Worm (Caenorhabditis elegans) whole organism, L4 larva: ENCODE results near the gene C07B5.8.

ENCODE experiments used
- F10B5.3 ChIP-seq: sonication (generic microtip); optimal IDR thresholded peaks from 2 replicates; lab custom pipeline; 2016; ENCODE audit warnings: mild to moderate bottlenecking, missing genetic modification characterization, missing compliant biosample characterization
- F26F4.8 ChIP-seq: fragments of 200-800 bp; sonication (Bioruptor generic); conservative IDR thresholded peaks from 2 replicates; pipeline ENCODE4 v1.3.6; 2022; ENCODE audit warnings: missing genetic modification characterization, missing compliant biosample characterization
- F37D6.2 ChIP-seq: sonication (generic microtip); optimal IDR thresholded peaks from 2 replicates; lab custom pipeline; 2016; ENCODE audit warnings: mild to moderate bottlenecking, missing genetic modification characterization, missing compliant biosample characterization
- F44E2.7 ChIP-seq: fragments of 200-800 bp; sonication (Bioruptor generic); IDR thresholded peaks from 2 replicates; pipeline ENCODE4 v2.1.2; 2022; ENCODE audit warnings: missing genetic modification characterization, missing compliant biosample characterization
- T20F7.1 ChIP-seq: fragments of 200-800 bp; sonication (Bioruptor generic); optimal IDR thresholded peaks from 2 replicates; lab custom pipeline; 2018; ENCODE audit warnings: mild to moderate bottlenecking, missing genetic modification characterization, missing compliant biosample characterization
- Y5F2A.4 ChIP-seq: fragments of 200-800 bp; sonication (Bioruptor generic); optimal IDR thresholded peaks from 2 replicates; lab custom pipeline; 2018; ENCODE audit warnings: mild to moderate bottlenecking, missing genetic modification characterization, missing compliant biosample characterization
- aha-1 ChIP-seq: fragments of 150-350 bp; peaks from one replicate; lab custom pipeline; 2014; ENCODE audit warnings: missing biosample characterization, missing genetic modification characterization
- ama-1 ChIP-seq: fragments of 150-350 bp; optimal IDR thresholded peaks from 2 replicates; lab custom pipeline; 2014; ENCODE audit warnings: inconsistent platforms, mixed read lengths
- arid-1 ChIP-seq: fragments of 200-800 bp; sonication (Bioruptor generic); conservative IDR thresholded peaks from 2 replicates; pipeline ENCODE4 v1.3.6; 2022; ENCODE audit warnings: missing genetic modification reagents, missing genetic modification characterization, missing compliant biosample characterization
- ceh-20 ChIP-seq: fragments of 200-800 bp; sonication (Bioruptor generic); IDR thresholded peaks from 2 replicates; pipeline ENCODE4 v1.3.6; 2022; ENCODE audit warnings: missing genetic modification reagents, missing genetic modification characterization, missing compliant biosample characterization
- ctbp-1 ChIP-seq: fragments of 200-800 bp; sonication (Bioruptor generic); IDR thresholded peaks from 2 replicates; pipeline ENCODE4 v1.3.6; 2022; ENCODE audit warnings: missing genetic modification reagents, missing genetic modification characterization, missing compliant biosample characterization
- daf-16 ChIP-seq, 3 experiments: sonication (generic microtip); optimal IDR thresholded peaks; 2 replicates each; lab custom pipeline; 2016 to 2017; ENCODE audit warnings: missing genetic modification characterization in 3 of 3, missing genetic modification reagents in 3 of 3, mild to moderate bottlenecking in 2 of 3, missing compliant biosample characterization in 2 of 3, missing biosample characterization in 1 of 3, moderate library complexity in 1 of 3
- daf-19 ChIP-seq: fragments of 200-800 bp; sonication (Bioruptor generic); conservative IDR thresholded peaks from 2 replicates; pipeline ENCODE4 v1.3.6; 2022; ENCODE audit warnings: missing genetic modification characterization, missing compliant biosample characterization
- dve-1 ChIP-seq: sonication (generic microtip); optimal IDR thresholded peaks from 2 replicates; lab custom pipeline; 2017; ENCODE audit warnings: antibody characterized with exemption, mild to moderate bottlenecking, missing genetic modification characterization, missing compliant biosample characterization; ENCODE audit not compliant: insufficient read depth
- hlh-30 ChIP-seq: sonication (generic microtip); optimal IDR thresholded peaks from 2 replicates; lab custom pipeline; 2017; ENCODE audit warnings: antibody characterized with exemption, mild to moderate bottlenecking, missing genetic modification characterization, missing compliant biosample characterization; ENCODE audit not compliant: insufficient read depth
- lin-1 ChIP-seq: fragments of 200-800 bp; sonication (Bioruptor generic); IDR thresholded peaks from 2 replicates; pipeline ENCODE4 v1.3.6; 2022; ENCODE audit warnings: missing genetic modification reagents, missing genetic modification characterization, missing compliant biosample characterization
- lin-39 ChIP-seq: fragments of 150-350 bp; optimal IDR thresholded peaks from 2 replicates; lab custom pipeline; 2014; ENCODE audit warnings: missing biosample characterization, missing genetic modification reagents, missing genetic modification characterization
- madf-9 ChIP-seq: fragments of 200-800 bp; sonication (Bioruptor generic); conservative IDR thresholded peaks from 2 replicates; pipeline ENCODE4 v1.3.6; 2022; ENCODE audit warnings: missing genetic modification reagents, missing genetic modification characterization, missing compliant biosample characterization
- mdt-29 ChIP-seq: fragments of 200-800 bp; sonication (Bioruptor generic); IDR thresholded peaks from 2 replicates; pipeline ENCODE4 v1.3.6; 2022; ENCODE audit warnings: missing genetic modification reagents, missing genetic modification characterization, missing compliant biosample characterization
- mep-1 ChIP-seq: fragments of 150-350 bp; sonication (generic microtip); optimal IDR thresholded peaks from 3 replicates; lab custom pipeline; 2014; ENCODE audit warnings: missing biosample characterization, missing genetic modification characterization
- mxl-3 ChIP-seq: fragments of 200-800 bp; sonication (Bioruptor generic); optimal IDR thresholded peaks from 2 replicates; lab custom pipeline; 2018; ENCODE audit warnings: mild to moderate bottlenecking, missing genetic modification characterization, missing compliant biosample characterization
- nhr-10 ChIP-seq: fragments of 150-350 bp; optimal IDR thresholded peaks from 2 replicates; lab custom pipeline; 2014; ENCODE audit warnings: missing biosample characterization, missing genetic modification characterization
- nhr-111 ChIP-seq: fragments of 200-800 bp; sonication (Bioruptor generic); optimal IDR thresholded peaks from 2 replicates; lab custom pipeline; 2018; ENCODE audit warnings: mild to moderate bottlenecking, missing genetic modification characterization, missing compliant biosample characterization
- nhr-25 ChIP-seq: sonication (generic microtip); optimal IDR thresholded peaks from 2 replicates; lab custom pipeline; 2017; ENCODE audit warnings: missing genetic modification characterization, mild to moderate bottlenecking, missing compliant biosample characterization, antibody characterized with exemption, moderate library complexity, borderline replicate concordance; ENCODE audit not compliant: insufficient read depth
- nhr-41 ChIP-seq: fragments of 200-800 bp; sonication (Bioruptor generic); IDR thresholded peaks from 2 replicates; pipeline ENCODE4 v1.3.6; 2022; ENCODE audit warnings: missing genetic modification reagents, missing genetic modification characterization, missing compliant biosample characterization
- nhr-6 ChIP-seq: fragments of 150-350 bp; optimal IDR thresholded peaks from 2 replicates; lab custom pipeline; 2014; ENCODE audit warnings: missing biosample characterization, missing genetic modification characterization
- pha-4 ChIP-seq, 2 experiments: fragments of 150-350 bp in 1 of 2; fragments of 200-800 bp in 1 of 2; sonication (Bioruptor generic) in 1 of 2; IDR thresholded peaks in 1 of 2; optimal IDR thresholded peaks in 1 of 2; 2 replicates each; pipeline versions ENCODE4 v1.3.6 to Lab custom; 2014 to 2022; ENCODE audit warnings: missing genetic modification characterization in 2 of 2, missing genetic modification reagents in 2 of 2, missing biosample characterization in 1 of 2, missing compliant biosample characterization in 1 of 2
- pqm-1 ChIP-seq: sonication (generic microtip); optimal IDR thresholded peaks from 2 replicates; lab custom pipeline; 2017; ENCODE audit warnings: missing biosample characterization, missing genetic modification characterization
- rbr-2 ChIP-seq: sonication (generic microtip); optimal IDR thresholded peaks from 2 replicates; lab custom pipeline; 2016; ENCODE audit warnings: missing genotype, missing genetic modification characterization, missing compliant biosample characterization
- saeg-2 ChIP-seq: fragments of 200-800 bp; sonication (Bioruptor generic); IDR thresholded peaks from 2 replicates; pipeline ENCODE4 v1.3.6; 2022; ENCODE audit warnings: missing genetic modification reagents, missing genetic modification characterization, missing compliant biosample characterization
- sdz-12 ChIP-seq: fragments of 200-800 bp; sonication (Bioruptor generic); optimal IDR thresholded peaks from 2 replicates; lab custom pipeline; 2018; ENCODE audit warnings: mild to moderate bottlenecking, missing genetic modification characterization, missing compliant biosample characterization
- skn-1 ChIP-seq: fragments of 150-350 bp; optimal IDR thresholded peaks from 2 replicates; lab custom pipeline; 2014; ENCODE audit warnings: missing biosample characterization, missing genetic modification characterization
- tra-1 ChIP-seq: fragments of 200-800 bp; sonication (Bioruptor generic); IDR thresholded peaks from 2 replicates; pipeline ENCODE4 v1.3.6; 2022; ENCODE audit warnings: missing genetic modification reagents, missing genetic modification characterization, missing compliant biosample characterization
- unc-130 ChIP-seq: sonication (generic microtip); optimal IDR thresholded peaks from 2 replicates; lab custom pipeline; 2016; ENCODE audit warnings: missing genetic modification reagents, missing genetic modification characterization, missing compliant biosample characterization
- unc-62 ChIP-seq, 3 experiments: fragments of 150-350 bp in 1 of 3; sonication (generic microtip); optimal IDR thresholded peaks in 2 of 3; peaks in 1 of 3; 1 replicate in 1 of 3; 2 replicates in 2 of 3; lab custom pipeline; 2014 to 2017; ENCODE audit warnings: missing biosample characterization in 3 of 3, missing genetic modification characterization in 3 of 3, missing genetic modification reagents in 3 of 3, missing genotype in 1 of 3
- zfp-3 ChIP-seq: fragments of 200-800 bp; sonication (Bioruptor generic); conservative IDR thresholded peaks from 2 replicates; pipeline ENCODE4 v1.3.6; 2022; ENCODE audit warnings: missing genetic modification reagents, missing genetic modification characterization, missing compliant biosample characterization
- zip-2 ChIP-seq: fragments of 150-350 bp; optimal IDR thresholded peaks from 2 replicates; lab custom pipeline; 2014; ENCODE audit warnings: missing biosample characterization, missing genetic modification characterization
- ztf-11 ChIP-seq: fragments of 150-350 bp; optimal IDR thresholded peaks from 2 replicates; lab custom pipeline; 2014; ENCODE audit warnings: missing biosample characterization, missing genetic modification characterization
- ztf-7 ChIP-seq: fragments of 150-350 bp; optimal IDR thresholded peaks from 2 replicates; lab custom pipeline; 2014; ENCODE audit warnings: missing biosample characterization, missing genetic modification characterization

The C07B5.8 gene

ce11 chrX:9548890-9549289 is 12.3 kb upstream of the C07B5.8 start (continued):
- no peak for TF ChIP-seq pqm-1 (tag; lab: Kevin White, UChicago)
- no peak for TF ChIP-seq arid-1 (GFP tag; lab: Robert Waterston, UW)
- no peak for TF ChIP-seq ztf-7
- no peak for TF ChIP-seq lin-39 (tag; lab: Kevin White, UChicago)
- TF ChIP-seq nhr-111 (GFP tag; lab: Kevin White, UChicago), result no peak
- no peak for TF ChIP-seq mep-1
- TF ChIP-seq F26F4.8 (GFP tag; lab: Robert Waterston, UW), result no peak
- peak; percentile 46 for TF ChIP-seq hlh-30 (tag; lab: Kevin White, UChicago)
- TF ChIP-seq skn-1, result no peak
- no peak for TF ChIP-seq sdz-12 (GFP tag; lab: Kevin White, UChicago)
- TF ChIP-seq T20F7.1 (GFP tag; lab: Kevin White, UChicago), result no peak
- no peak for TF ChIP-seq F37D6.2 (tag; lab: Kevin White, UChicago)
- TF ChIP-seq saeg-2 (GFP tag; lab: Robert Waterston, UW), result no peak
- TF ChIP-seq ama-1 (lab: Kevin White, UChicago), result no peak
- peak; percentile 19 for TF ChIP-seq nhr-6 (tag; lab: Kevin White, UChicago)
- no peak for TF ChIP-seq F44E2.7 (GFP tag; lab: Robert Waterston, UW)
- peak; percentile 6 for TF ChIP-seq nhr-25 (tag; lab: Kevin White, UChicago)
- no peak for TF ChIP-seq daf-16 (GFP tag; optimal IDR thresholded peaks at IDR 0.05; lab: Kevin White, UChicago)
- TF ChIP-seq daf-16 (tag; optimal IDR thresholded peaks at IDR 0.05; lab: Kevin White, UChicago), result peak; percentile 14
- no peak for TF ChIP-seq zfp-3
- TF ChIP-seq rbr-2 (tag; lab: Kevin White, UChicago), result no peak
- TF ChIP-seq ztf-11 (tag; lab: Kevin White, UChicago), result no peak
- TF ChIP-seq tra-1 (GFP tag; lab: Robert Waterston, UW), result no peak
- TF ChIP-seq, all 104 proteins: peak for 11

- TF ChIP-seq madf-9 (GFP tag; lab: Robert Waterston, UW), result no peak
- no peak for TF ChIP-seq unc-130
- TF ChIP-seq mxl-3 (GFP tag; lab: Kevin White, UChicago), result no peak
- TF ChIP-seq Y5F2A.4 (GFP tag; lab: Kevin White, UChicago), result no peak
- no peak for TF ChIP-seq nhr-10 (tag; lab: Kevin White, UChicago)
- TF ChIP-seq zip-2, result no peak
- TF ChIP-seq mdt-29, result no peak
- no peak for TF ChIP-seq ceh-20 (GFP tag; lab: Robert Waterston, UW)
- TF ChIP-seq nhr-41, result no peak
- no peak for TF ChIP-seq rbr-2 (tag; lab: Kevin White, UChicago)
- TF ChIP-seq ctbp-1, result no peak
- TF ChIP-seq daf-16 (GFP tag; optimal IDR thresholded peaks at IDR 0.05; lab: Kevin White, UChicago), result peak in 1 of 2 experiments; percentile 18
- no peak for TF ChIP-seq daf-16 (tag; optimal IDR thresholded peaks at IDR 0.05; lab: Kevin White, UChicago)
- TF ChIP-seq F10B5.3 (tag; lab: Kevin White, UChicago), result no peak
- TF ChIP-seq daf-19 (GFP tag; lab: Robert Waterston, UW), result no peak
- no peak for TF ChIP-seq zfp-3
- TF ChIP-seq unc-62 (GFP tag; optimal IDR thresholded peaks at IDR 0.05 in 1 of 2; lab: Kevin White, UChicago), result peak in 1 of 2 experiments; percentile 25
- TF ChIP-seq unc-62 (tag; optimal IDR thresholded peaks at IDR 0.05; lab: Kevin White, UChicago), result no peak
- no peak for TF ChIP-seq dve-1 (tag; lab: Kevin White, UChicago)
- TF ChIP-seq pha-4 (GFP tag; IDR thresholded peaks at IDR 0.05; lab: Robert Waterston, UW), result no peak
- peak; percentile 15 for TF ChIP-seq pha-4 (tag; optimal IDR thresholded peaks at IDR 0.05; lab: Kevin White, UChicago)
- peak; percentile 80 for TF ChIP-seq aha-1 (tag; lab: Kevin White, UChicago)
- TF ChIP-seq lin-1 (GFP tag; lab: Robert Waterston, UW), result no peak
- peak; percentile 66 for TF ChIP-seq hlh-30 (tag; lab: Kevin White, UChicago)
Observed at ce11 chrX:9548011-9548795, 11.6 kb upstream of the C07B5.8 start.
